Worm (Caenorhabditis elegans) whole organism, L1 larva: ENCODE results near the gene mfsd-13.2.
A peak's percentile ranks its signal among the peaks of the same experiment; 100 is the strongest.

Source experiments
- C04F5.9 ChIP-seq: sonication (generic microtip); optimal IDR thresholded peaks from 2 replicates; lab custom pipeline; 2016; ENCODE audit warnings: missing genetic modification characterization, missing compliant biosample characterization
- C34B4.2 ChIP-seq: sonication (generic microtip); optimal IDR thresholded peaks from 2 replicates; lab custom pipeline; 2017; ENCODE audit warnings: mild to moderate bottlenecking, missing genetic modification characterization, missing compliant biosample characterization
- F16B12.6 ChIP-seq: fragments of 150-350 bp; optimal IDR thresholded peaks from 2 replicates; lab custom pipeline; 2014; ENCODE audit warnings: missing biosample characterization, missing genetic modification characterization
- Y116A8C.19 ChIP-seq: sonication (generic microtip); optimal IDR thresholded peaks from 2 replicates; lab custom pipeline; 2016; ENCODE audit warnings: missing compliant biosample characterization, missing genetic modification characterization, borderline replicate concordance
- aha-1 ChIP-seq: fragments of 150-350 bp; optimal IDR thresholded peaks from 2 replicates; lab custom pipeline; 2014; ENCODE audit warnings: missing biosample characterization, missing genetic modification characterization
- ama-1 ChIP-seq: fragments of 150-350 bp; optimal IDR thresholded peaks from 2 replicates; lab custom pipeline; 2014
- ceh-63 ChIP-seq: fragments of 200-800 bp; sonication (Bioruptor generic); optimal IDR thresholded peaks from 2 replicates; lab custom pipeline; 2018; ENCODE audit warnings: mild to moderate bottlenecking, missing genetic modification characterization, missing compliant biosample characterization
- ceh-90 ChIP-seq: sonication (generic microtip); optimal IDR thresholded peaks from 2 replicates; lab custom pipeline; 2016; ENCODE audit warnings: missing genetic modification characterization, missing compliant biosample characterization
- dsc-1 ChIP-seq: sonication (generic microtip); optimal IDR thresholded peaks from 2 replicates; lab custom pipeline; 2016; ENCODE audit warnings: mild to moderate bottlenecking, missing genetic modification characterization, missing compliant biosample characterization
- egl-27 ChIP-seq, 2 experiments: fragments of 150-350 bp in 1 of 2; sonication (generic microtip); optimal IDR thresholded peaks; 3 replicates each; lab custom pipeline; 2017 to 2018; ENCODE audit warnings: missing biosample characterization in 2 of 2, missing genetic modification characterization in 2 of 2, missing genetic modification reagents in 2 of 2
- elt-2 ChIP-seq: sonication (generic microtip); optimal IDR thresholded peaks from 2 replicates; lab custom pipeline; 2016; ENCODE audit warnings: missing genetic modification characterization, mild to moderate bottlenecking, inconsistent platforms, missing compliant biosample characterization, missing genetic modification reagents
- elt-3 ChIP-seq, 6 experiments: fragments of 150-350 bp in 1 of 6; sonication (generic microtip); optimal IDR thresholded peaks; 2 replicates each; lab custom pipeline; 2017 to 2018; ENCODE audit warnings: missing biosample characterization in 6 of 6, missing genetic modification characterization in 6 of 6, inconsistent platforms in 1 of 6
- ets-5 ChIP-seq: fragments of 200-800 bp; sonication (Bioruptor generic); IDR thresholded peaks from 2 replicates; pipeline ENCODE4 v1.3.6; 2022; ENCODE audit warnings: missing genetic modification characterization, missing compliant biosample characterization
- fkh-10 ChIP-seq: sonication (generic microtip); optimal IDR thresholded peaks from 2 replicates; lab custom pipeline; 2017; ENCODE audit warnings: missing biosample characterization, missing genetic modification reagents, missing genetic modification characterization
- fkh-4 ChIP-seq: sonication (generic microtip); optimal IDR thresholded peaks from 2 replicates; lab custom pipeline; 2016; ENCODE audit warnings: missing compliant biosample characterization, missing genetic modification characterization, borderline replicate concordance
- fkh-8 ChIP-seq: sonication (generic microtip); optimal IDR thresholded peaks from 2 replicates; lab custom pipeline; 2016; ENCODE audit warnings: mild to moderate bottlenecking, missing genetic modification characterization, missing compliant biosample characterization
- fos-1 ChIP-seq: fragments of 150-350 bp; optimal IDR thresholded peaks from 2 replicates; lab custom pipeline; 2014; ENCODE audit warnings: missing biosample characterization, missing genetic modification characterization
- grh-1 ChIP-seq: fragments of 200-800 bp; sonication (Bioruptor generic); IDR thresholded peaks from 2 replicates; pipeline ENCODE4 v1.3.6; 2022; ENCODE audit warnings: missing genetic modification reagents, missing genetic modification characterization, missing compliant biosample characterization
- hpl-2 ChIP-seq: fragments of 150-350 bp; optimal IDR thresholded peaks from 2 replicates; lab custom pipeline; 2014; ENCODE audit warnings: missing biosample characterization, missing genetic modification reagents, missing genetic modification characterization
- isw-1 ChIP-seq: fragments of 200-800 bp; sonication (Bioruptor generic); IDR thresholded peaks from 2 replicates; pipeline ENCODE4 v1.3.6; 2022; ENCODE audit warnings: missing genetic modification characterization, missing compliant biosample characterization
- jun-1 ChIP-seq: fragments of 150-350 bp; optimal IDR thresholded peaks from 2 replicates; lab custom pipeline; 2014; ENCODE audit warnings: missing biosample characterization, missing genetic modification reagents, missing genetic modification characterization
- lin-14 ChIP-seq: fragments of 200-800 bp; sonication (Bioruptor generic); optimal IDR thresholded peaks from 2 replicates; lab custom pipeline; 2018; ENCODE audit warnings: mild to moderate bottlenecking, missing genetic modification characterization, moderate library complexity, missing compliant biosample characterization
- lir-3 ChIP-seq: sonication (generic microtip); optimal IDR thresholded peaks from 2 replicates; lab custom pipeline; 2016; ENCODE audit warnings: mild to moderate bottlenecking, missing genetic modification characterization, moderate library complexity, missing compliant biosample characterization; ENCODE audit not compliant: poor library complexity
- lsy-2 ChIP-seq, 2 experiments: fragments of 150-350 bp; optimal IDR thresholded peaks; 2 replicates each; lab custom pipeline; 2014; ENCODE audit warnings: missing biosample characterization in 2 of 2, missing genetic modification characterization in 2 of 2
- mab-9 ChIP-seq: fragments of 200-800 bp; sonication (Bioruptor generic); IDR thresholded peaks from 2 replicates; pipeline ENCODE4 v1.3.6; 2022; ENCODE audit warnings: missing genetic modification reagents, missing genetic modification characterization, missing compliant biosample characterization
- mdl-1 ChIP-seq, 2 experiments: fragments of 150-350 bp; optimal IDR thresholded peaks; 2 replicates each; lab custom pipeline; 2014 to 2017; ENCODE audit warnings: missing biosample characterization in 2 of 2, missing genetic modification characterization in 2 of 2, inconsistent platforms in 1 of 2
- mef-2 ChIP-seq: fragments of 150-350 bp; optimal IDR thresholded peaks from 2 replicates; lab custom pipeline; 2014; ENCODE audit warnings: missing biosample characterization, missing genetic modification characterization
- mep-1 ChIP-seq: fragments of 150-350 bp; optimal IDR thresholded peaks from 2 replicates; lab custom pipeline; 2014; ENCODE audit warnings: missing biosample characterization, missing genetic modification characterization
- nhr-19 ChIP-seq: fragments of 200-800 bp; sonication (Bioruptor generic); conservative IDR thresholded peaks from 2 replicates; pipeline ENCODE4 v1.3.6; 2022; ENCODE audit warnings: missing genetic modification characterization, missing compliant biosample characterization
- nhr-237 ChIP-seq: fragments of 150-350 bp; optimal IDR thresholded peaks from 2 replicates; lab custom pipeline; 2014; ENCODE audit warnings: missing biosample characterization, missing genetic modification characterization
- nhr-28 ChIP-seq: fragments of 150-350 bp; optimal IDR thresholded peaks from 2 replicates; lab custom pipeline; 2014; ENCODE audit warnings: missing biosample characterization, missing genetic modification characterization
- nhr-76 ChIP-seq: sonication (generic microtip); optimal IDR thresholded peaks from 2 replicates; lab custom pipeline; 2017; ENCODE audit warnings: missing biosample characterization, missing genetic modification characterization
- nhr-85 ChIP-seq: sonication (generic microtip); peaks from one replicate; lab custom pipeline; 2016; ENCODE audit warnings: missing genetic modification characterization, inconsistent platforms, missing compliant biosample characterization
- pag-3 ChIP-seq: sonication (generic microtip); optimal IDR thresholded peaks from 2 replicates; lab custom pipeline; 2017; ENCODE audit warnings: missing genetic modification characterization, mild to moderate bottlenecking, missing compliant biosample characterization, antibody characterized with exemption, borderline replicate concordance; ENCODE audit not compliant: insufficient read depth
- pax-3 ChIP-seq: fragments of 200-800 bp; sonication (Bioruptor generic); optimal IDR thresholded peaks from 2 replicates; lab custom pipeline; 2018; ENCODE audit warnings: mild to moderate bottlenecking, missing genetic modification characterization, moderate library complexity, missing compliant biosample characterization
- skn-1 ChIP-seq: fragments of 150-350 bp; optimal IDR thresholded peaks from 2 replicates; lab custom pipeline; 2014; ENCODE audit warnings: missing biosample characterization, missing genetic modification characterization
- snu-23 ChIP-seq: sonication (generic microtip); optimal IDR thresholded peaks from 2 replicates; lab custom pipeline; 2016; ENCODE audit warnings: missing genetic modification characterization, missing compliant biosample characterization
- sox-4 ChIP-seq: sonication (generic microtip); optimal IDR thresholded peaks from 2 replicates; lab custom pipeline; 2016; ENCODE audit warnings: missing genetic modification characterization, missing compliant biosample characterization
- sptf-1 ChIP-seq: fragments of 150-350 bp; optimal IDR thresholded peaks from 2 replicates; lab custom pipeline; 2014; ENCODE audit warnings: missing biosample characterization, missing genetic modification characterization
- sup-37 ChIP-seq: fragments of 200-800 bp; sonication (Bioruptor generic); optimal IDR thresholded peaks from 2 replicates; lab custom pipeline; 2018; ENCODE audit warnings: mild to moderate bottlenecking, missing genetic modification characterization, missing compliant biosample characterization
- swsn-7 ChIP-seq: sonication (generic microtip); optimal IDR thresholded peaks from 2 replicates; lab custom pipeline; 2016; ENCODE audit warnings: missing genetic modification characterization, missing compliant biosample characterization
- tlp-1 ChIP-seq: fragments of 150-350 bp; optimal IDR thresholded peaks from 2 replicates; lab custom pipeline; 2014; ENCODE audit warnings: missing biosample characterization, missing genetic modification characterization
- unc-130 ChIP-seq: fragments of 150-350 bp; optimal IDR thresholded peaks from 2 replicates; lab custom pipeline; 2017; ENCODE audit warnings: missing biosample characterization, missing genetic modification characterization, inconsistent platforms
- unc-30 ChIP-seq: sonication (generic microtip); optimal IDR thresholded peaks from 2 replicates; lab custom pipeline; 2017; ENCODE audit warnings: missing biosample characterization, missing genetic modification characterization
- unc-98 ChIP-seq: fragments of 200-800 bp; sonication (Bioruptor generic); IDR thresholded peaks from 2 replicates; pipeline ENCODE4 v1.3.6; 2022; ENCODE audit warnings: missing genetic modification characterization, missing compliant biosample characterization
- xbp-1 ChIP-seq: sonication (generic microtip); optimal IDR thresholded peaks from 2 replicates; lab custom pipeline; 2016; ENCODE audit warnings: missing genetic modification characterization, missing compliant biosample characterization
- ztf-11 ChIP-seq, 2 experiments: sonication (generic microtip); optimal IDR thresholded peaks; 2 replicates each; lab custom pipeline; 2016 to 2017; ENCODE audit warnings: missing genetic modification characterization in 2 of 2, missing biosample characterization in 1 of 2, missing compliant biosample characterization in 1 of 2
- ztf-4 ChIP-seq: fragments of 150-350 bp; optimal IDR thresholded peaks from 2 replicates; lab custom pipeline; 2014; ENCODE audit warnings: missing biosample characterization, missing genetic modification characterization

mfsd-13.2 gene

ce11 chrII:7183493-7184272, 18.0 kb upstream of the mfsd-13.2 start, which contains the start of gene pdl-1 (continued):
- TF ChIP-seq lsy-2 (tag; optimal IDR thresholded peaks at IDR 0.05; lab: Kevin White, UChicago) (peak; percentile 61 to 72), pag-3 (no peak), nhr-237 (tag; lab: Kevin White, UChicago) (no peak), xbp-1 (tag; lab: Kevin White, UChicago) (peak; percentile 64), ceh-63 (no peak), elt-2 (peak; percentile 46), nhr-28 (no peak), skn-1 (tag; lab: Kevin White, UChicago) (peak; percentile 60), nhr-85 (tag; lab: Kevin White, UChicago) (peak; percentile 68), unc-98 (no peak), unc-30 (no peak), ama-1 (lab: Kevin White, UChicago) (no peak), egl-27 (tag; optimal IDR thresholded peaks at IDR 0.05; lab: Kevin White, UChicago) (no peak), sptf-1 (no peak), mep-1 (peak; percentile 77), ceh-90 (tag; lab: Kevin White, UChicago) (no peak), grh-1 (peak; percentile 55; the same call in 1 of the 2 replicates), mab-9 (GFP tag; lab: Robert Waterston, UW) (no peak), mef-2 (no peak), fos-1 (tag; lab: Kevin White, UChicago) (no peak), hpl-2 (GFP tag; lab: Kevin White, UChicago) (no peak), lin-14 (GFP tag; lab: Kevin White, UChicago) (peak; percentile 61), sox-4 (tag; lab: Kevin White, UChicago) (no peak), jun-1 (peak; percentile 37), ztf-4 (tag; lab: Kevin White, UChicago) (peak; percentile 75), aha-1 (tag; lab: Kevin White, UChicago) (no peak), nhr-19 (peak; percentile 73), mdl-1 (tag; optimal IDR thresholded peaks at IDR 0.05; lab: Kevin White, UChicago) (peak in 1 of 2 experiments; percentile 79), snu-23 (GFP tag; lab: Kevin White, UChicago) (peak; percentile 83), C04F5.9 (tag; lab: Kevin White, UChicago) (peak; percentile 10), dsc-1 (peak; percentile 72), swsn-7 (peak; percentile 62), isw-1 (GFP tag; lab: Robert Waterston, UW) (peak; percentile 43), ets-5 (GFP tag; lab: Robert Waterston, UW) (no peak), fkh-4 (no peak), C34B4.2 (tag; lab: Kevin White, UChicago) (no peak), tlp-1 (tag; lab: Kevin White, UChicago) (no peak), fkh-8 (tag; lab: Kevin White, UChicago) (peak; percentile 62), elt-3 (tag; optimal IDR thresholded peaks at IDR 0.05; lab: Kevin White, UChicago) (peak in 3 of 6 experiments; percentile 24 to 61 (median 58)), lir-3 (peak; percentile 87), unc-130 (peak; percentile 15), fkh-10 (GFP tag; lab: Kevin White, UChicago) (peak; percentile 64), Y116A8C.19 (tag; lab: Kevin White, UChicago) (no peak), ztf-11 (tag; optimal IDR thresholded peaks at IDR 0.05; lab: Kevin White, UChicago) (peak in 1 of 2 experiments; percentile 3), nhr-76 (no peak), F16B12.6 (peak; percentile 32), sup-37 (no peak), pax-3 (tag; lab: Kevin White, UChicago) (peak; percentile 69)
